Fruit fly (Drosophila melanogaster) whole organism, embryonic: ENCODE results near the gene Tcs6.

Source experiments
- Asciz ChIP-seq: fragments of 200-800 bp; sonication (Bioruptor generic); optimal IDR thresholded peaks from 2 replicates; lab custom pipeline; 2017; ENCODE audit warnings: missing biosample characterization, mild to moderate bottlenecking, missing genetic modification characterization, missing genetic modification reagents
- CG10431 ChIP-seq: fragments of 200-800 bp; sonication (Bioruptor generic); optimal IDR thresholded peaks from 3 replicates; lab custom pipeline; 2018; ENCODE audit warnings: missing biosample characterization, mild to moderate bottlenecking, missing genetic modification characterization
- CG11695 ChIP-seq: fragments of 200-800 bp; sonication (Bioruptor generic); IDR thresholded peaks from 3 replicates; pipeline ENCODE4 v1.3.6; 2022; ENCODE audit warnings: missing biosample characterization, missing genetic modification characterization
- CG12219 ChIP-seq: fragments of 200-800 bp; sonication (Bioruptor generic); optimal IDR thresholded peaks from 3 replicates; lab custom pipeline; 2018; ENCODE audit warnings: missing biosample characterization, mild to moderate bottlenecking, missing genetic modification characterization
- CG12299 ChIP-seq: fragments of 200-800 bp; sonication (Bioruptor generic); optimal IDR thresholded peaks from 2 replicates; lab custom pipeline; 2018; ENCODE audit warnings: missing biosample characterization, mild to moderate bottlenecking, missing genetic modification characterization
- CG12391 ChIP-seq: fragments of 200-800 bp; sonication (Bioruptor generic); optimal IDR thresholded peaks from 3 replicates; lab custom pipeline; 2018; ENCODE audit warnings: missing biosample characterization, mild to moderate bottlenecking, missing genetic modification characterization, moderate library complexity
- CG12659 ChIP-seq: fragments of 200-800 bp; sonication (Bioruptor generic); optimal IDR thresholded peaks from 3 replicates; lab custom pipeline; 2017; ENCODE audit warnings: mild to moderate bottlenecking, missing biosample characterization, missing genetic modification reagents, missing genetic modification characterization
- CG13123 ChIP-seq: fragments of 200-800 bp; sonication (Bioruptor generic); optimal IDR thresholded peaks from 2 replicates; lab custom pipeline; 2016; ENCODE audit warnings: missing biosample characterization, missing genetic modification characterization
- CG1603 ChIP-seq: fragments of 200-800 bp; sonication (Bioruptor generic); optimal IDR thresholded peaks from 2 replicates; lab custom pipeline; 2019; ENCODE audit warnings: missing biosample characterization, mild to moderate bottlenecking, missing genetic modification characterization, moderate library complexity
- CG17385 ChIP-seq: fragments of 200-800 bp; sonication (Bioruptor generic); optimal IDR thresholded peaks from 3 replicates; lab custom pipeline; 2018; ENCODE audit warnings: missing biosample characterization, mild to moderate bottlenecking, missing genetic modification characterization
- CG18262 ChIP-seq: fragments of 200-800 bp; optimal IDR thresholded peaks from 3 replicates; lab custom pipeline; 2019; ENCODE audit warnings: missing biosample characterization, mild to moderate bottlenecking, missing genetic modification characterization, moderate library complexity
- CG18599 ChIP-seq: fragments of 200-800 bp; sonication (Bioruptor generic); optimal IDR thresholded peaks from 3 replicates; lab custom pipeline; 2017; ENCODE audit warnings: missing biosample characterization, missing genetic modification characterization, mild to moderate bottlenecking, moderate library complexity, missing genetic modification reagents
- CG2116 ChIP-seq: fragments of 200-800 bp; sonication (Bioruptor generic); optimal IDR thresholded peaks from 3 replicates; lab custom pipeline; 2018; ENCODE audit warnings: missing biosample characterization, mild to moderate bottlenecking, missing genetic modification characterization
- CG2199 ChIP-seq: fragments of 200-800 bp; sonication (Bioruptor generic); IDR thresholded peaks from 3 replicates; pipeline ENCODE4 v1.3.6; 2022; ENCODE audit warnings: missing biosample characterization, missing genetic modification characterization
- CG2712 ChIP-seq: fragments of 200-800 bp; optimal IDR thresholded peaks from 3 replicates; lab custom pipeline; 2019; ENCODE audit warnings: missing biosample characterization, mild to moderate bottlenecking, missing genetic modification characterization, moderate library complexity
- CG33557 ChIP-seq: fragments of 200-800 bp; sonication (Bioruptor generic); optimal IDR thresholded peaks from 2 replicates; lab custom pipeline; 2019; ENCODE audit warnings: missing biosample characterization, mild to moderate bottlenecking, missing genetic modification characterization, moderate library complexity
- CG7987 ChIP-seq: fragments of 200-800 bp; sonication (Bioruptor generic); optimal IDR thresholded peaks from 2 replicates; lab custom pipeline; 2018; ENCODE audit warnings: missing biosample characterization, mild to moderate bottlenecking, missing genetic modification characterization, moderate library complexity
- CG8290 ChIP-seq, 3 experiments: fragments of 200-800 bp; sonication (Bioruptor generic); optimal IDR thresholded peaks; 2 replicates each; lab custom pipeline; 2016 to 2019; ENCODE audit warnings: missing biosample characterization in 3 of 3, missing genetic modification characterization in 3 of 3, mild to moderate bottlenecking in 2 of 3, moderate library complexity in 1 of 3
- CG8359 ChIP-seq: fragments of 200-800 bp; sonication (Bioruptor generic); optimal IDR thresholded peaks from 2 replicates; lab custom pipeline; 2017; ENCODE audit warnings: missing biosample characterization, mild to moderate bottlenecking, missing genetic modification characterization, borderline replicate concordance
- CHES-1-like ChIP-seq: fragments of 200-800 bp; sonication (Bioruptor generic); optimal IDR thresholded peaks from 2 replicates; lab custom pipeline; 2016; ENCODE audit warnings: missing biosample characterization, missing genetic modification characterization
- Camta ChIP-seq: fragments of 200-800 bp; sonication (Bioruptor generic); optimal IDR thresholded peaks from 2 replicates; lab custom pipeline; 2016; ENCODE audit warnings: missing biosample characterization, missing genetic modification characterization
- CoRest ChIP-seq: fragments of 200-800 bp; sonication (Bioruptor generic); optimal IDR thresholded peaks from 3 replicates; lab custom pipeline; 2018; ENCODE audit warnings: missing biosample characterization, mild to moderate bottlenecking, missing genetic modification characterization, moderate library complexity
- Fer3 ChIP-seq: fragments of 200-800 bp; sonication (Bioruptor generic); optimal IDR thresholded peaks from 2 replicates; lab custom pipeline; 2018; ENCODE audit warnings: missing biosample characterization, mild to moderate bottlenecking, missing genetic modification characterization, moderate library complexity
- HLHmδ ChIP-seq: fragments of 200-800 bp; sonication (Bioruptor generic); optimal IDR thresholded peaks from 2 replicates; lab custom pipeline; 2018; ENCODE audit warnings: missing biosample characterization, mild to moderate bottlenecking, missing genetic modification characterization, moderate library complexity
- PHDP ChIP-seq: fragments of 200-800 bp; sonication (Bioruptor generic); optimal IDR thresholded peaks from 3 replicates; lab custom pipeline; 2018; ENCODE audit warnings: missing biosample characterization, mild to moderate bottlenecking, missing genetic modification characterization, moderate library complexity
- Pdp1 ChIP-seq, 2 experiments: fragments of 200-800 bp; sonication (Bioruptor generic); optimal IDR thresholded peaks; 3 replicates each; lab custom pipeline; 2016; ENCODE audit warnings: missing biosample characterization in 2 of 2, missing genetic modification characterization in 2 of 2, mild to moderate bottlenecking in 1 of 2, moderate library complexity in 1 of 2
- Sin3A ChIP-seq: fragments of >200 bp; optimal IDR thresholded peaks from 2 replicates; lab custom pipeline; 2018
- Stat92E ChIP-seq, 3 experiments: fragments of >200 bp in 2 of 3; fragments of 200-800 bp in 1 of 3; sonication (Bioruptor generic) in 1 of 3; optimal IDR thresholded peaks; 2 replicates each; lab custom pipeline; 2017 to 2019; ENCODE audit warnings: missing biosample characterization in 3 of 3, missing genetic modification characterization in 3 of 3, mild to moderate bottlenecking in 1 of 3, moderate library complexity in 1 of 3
- Tbp ChIP-seq: fragments of >200 bp; optimal IDR thresholded peaks from 2 replicates; lab custom pipeline; 2018; ENCODE audit warnings: missing biosample characterization, missing genetic modification characterization
- YL-1 ChIP-seq: fragments of 200-800 bp; sonication (Bioruptor generic); optimal IDR thresholded peaks from 3 replicates; lab custom pipeline; 2017; ENCODE audit warnings: missing biosample characterization, mild to moderate bottlenecking, missing genetic modification characterization
- ac ChIP-seq: fragments of 200-800 bp; sonication (Bioruptor generic); optimal IDR thresholded peaks from 3 replicates; lab custom pipeline; 2017; ENCODE audit warnings: missing biosample characterization, mild to moderate bottlenecking, missing genetic modification characterization
- ara ChIP-seq: fragments of 200-800 bp; sonication (Bioruptor generic); IDR thresholded peaks from 2 replicates; pipeline ENCODE4 v1.3.6; 2022; ENCODE audit warnings: missing biosample characterization, missing genetic modification characterization
- bowl ChIP-seq: fragments of 200-800 bp; sonication (Bioruptor generic); IDR thresholded peaks from 2 replicates; pipeline ENCODE4 v1.3.6; 2022; ENCODE audit warnings: missing biosample characterization, missing genetic modification characterization
- ci ChIP-seq: fragments of 200-800 bp; sonication (Bioruptor generic); IDR thresholded peaks from 3 replicates; pipeline ENCODE4 v1.3.6; 2022; ENCODE audit warnings: missing biosample characterization, missing genetic modification characterization
- corto ChIP-seq: fragments of 200-800 bp; sonication (Bioruptor generic); optimal IDR thresholded peaks from 2 replicates; lab custom pipeline; 2016; ENCODE audit warnings: missing biosample characterization, mild to moderate bottlenecking, missing genetic modification characterization, moderate library complexity
- fd102C ChIP-seq: fragments of 200-800 bp; sonication (Bioruptor generic); optimal IDR thresholded peaks from 2 replicates; lab custom pipeline; 2018; ENCODE audit warnings: missing biosample characterization, mild to moderate bottlenecking, missing genetic modification characterization, moderate library complexity
- fd64A ChIP-seq: fragments of 200-800 bp; sonication (Bioruptor generic); optimal IDR thresholded peaks from 3 replicates; lab custom pipeline; 2018; ENCODE audit warnings: missing biosample characterization, mild to moderate bottlenecking, missing genetic modification characterization
- fd96Cb ChIP-seq: fragments of 200-800 bp; sonication (Bioruptor generic); optimal IDR thresholded peaks from 2 replicates; lab custom pipeline; 2018; ENCODE audit warnings: missing biosample characterization, mild to moderate bottlenecking, missing genetic modification characterization, moderate library complexity
- gem ChIP-seq: fragments of 200-800 bp; sonication (Bioruptor generic); optimal IDR thresholded peaks from 2 replicates; lab custom pipeline; 2019; ENCODE audit warnings: missing biosample characterization, mild to moderate bottlenecking, missing genetic modification characterization, moderate library complexity
- gt ChIP-seq: fragments of 200-800 bp; sonication (Bioruptor generic); IDR thresholded peaks from 2 replicates; pipeline ENCODE4 v1.3.6; 2022; ENCODE audit warnings: missing biosample characterization, missing genetic modification characterization
- lola ChIP-seq, 3 experiments: fragments of >200 bp in 2 of 3; fragments of 200-800 bp in 1 of 3; sonication (Bioruptor generic) in 1 of 3; optimal IDR thresholded peaks; 2 replicates each; lab custom pipeline; 2017 to 2019; ENCODE audit warnings: missing biosample characterization in 3 of 3, missing genetic modification characterization in 3 of 3, mild to moderate bottlenecking in 1 of 3, moderate library complexity in 1 of 3
- mirr ChIP-seq: fragments of 200-800 bp; sonication (Bioruptor generic); optimal IDR thresholded peaks from 3 replicates; lab custom pipeline; 2018; ENCODE audit warnings: missing biosample characterization, mild to moderate bottlenecking, missing genetic modification characterization
- oc ChIP-seq: fragments of 200-800 bp; sonication (Bioruptor generic); optimal IDR thresholded peaks from 2 replicates; lab custom pipeline; 2018; ENCODE audit warnings: missing biosample characterization, mild to moderate bottlenecking, missing genetic modification characterization, moderate library complexity
- pfk ChIP-seq: fragments of 200-800 bp; sonication (Bioruptor generic); optimal IDR thresholded peaks from 2 replicates; lab custom pipeline; 2018; ENCODE audit warnings: missing biosample characterization, mild to moderate bottlenecking, missing genetic modification characterization, moderate library complexity
- row ChIP-seq: fragments of 200-800 bp; sonication (Bioruptor generic); IDR thresholded peaks from 3 replicates; pipeline ENCODE4 v1.3.6; 2022; ENCODE audit warnings: missing biosample characterization, missing genetic modification characterization
- sens ChIP-seq: fragments of 200-800 bp; sonication (Bioruptor generic); peaks from one replicate; lab custom pipeline; 2016; ENCODE audit warnings: missing biosample characterization, missing genetic modification characterization
- sug ChIP-seq: fragments of 200-800 bp; optimal IDR thresholded peaks from 2 replicates; lab custom pipeline; 2019; ENCODE audit warnings: missing biosample characterization, mild to moderate bottlenecking, missing genetic modification characterization, moderate library complexity
- wdn ChIP-seq: fragments of 200-800 bp; sonication (Bioruptor generic); IDR thresholded peaks from 2 replicates; pipeline ENCODE4 v1.3.6; 2022; ENCODE audit warnings: missing biosample characterization, missing genetic modification characterization
- z ChIP-seq: fragments of 200-800 bp; sonication (Bioruptor generic); IDR thresholded peaks from 3 replicates; pipeline ENCODE4 v1.3.6; 2022; ENCODE audit warnings: missing biosample characterization, missing genetic modification characterization

Gene Tcs6

DNA sequence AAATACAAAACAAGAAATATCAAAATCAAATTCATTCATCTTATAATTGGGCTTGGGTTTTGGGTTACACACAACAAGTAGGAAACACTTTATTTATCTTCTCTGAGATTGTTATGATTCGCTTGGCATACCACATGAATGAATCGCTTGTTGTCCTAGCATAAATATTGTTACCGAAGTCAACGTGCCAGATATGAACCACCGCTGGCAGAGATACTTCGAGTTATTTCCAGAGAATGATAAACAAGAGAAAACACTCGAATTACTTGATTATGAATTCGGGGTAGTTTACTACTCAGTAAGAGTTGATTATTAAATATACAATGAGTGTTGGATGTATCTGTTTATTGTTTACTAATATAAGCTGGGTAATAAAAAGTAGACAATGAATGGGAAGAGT, 46.5 kb downstream of the Tcs6 start (continued):
- peak; percentile 10 for TF ChIP-seq CG13123 (GFP tag; lab: Kevin White, UChicago)
- TF ChIP-seq sens: peak; percentile 75
- TF ChIP-seq Sin3A: no peak
- TF ChIP-seq gt (GFP tag; lab: Robert Waterston, UW): no peak
- peak; percentile 13 for TF ChIP-seq CG8359 (GFP tag; lab: Kevin White, UChicago)
- TF ChIP-seq fd96Cb (tag; lab: Kevin White, UChicago): no peak
- 0 out of 3 replicates have a peak, but pooled peaks have one; percentile 17 for TF ChIP-seq CG11695 (GFP tag; lab: Robert Waterston, UW)
- peak; percentile 35 for TF ChIP-seq CG10431 (GFP tag; lab: Kevin White, UChicago)
- peak; percentile 43 for TF ChIP-seq CG1603 (tag; lab: Kevin White, UChicago)
- TF ChIP-seq CG2712 (tag; lab: Kevin White, UChicago): peak; percentile 35
- no peak for TF ChIP-seq CHES-1-like (GFP tag; lab: Kevin White, UChicago)
- TF ChIP-seq Tbp (GFP tag; lab: Kevin White, UChicago): no peak
- peak; percentile 1 for TF ChIP-seq CG2116 (GFP tag; lab: Kevin White, UChicago)
- peak; percentile 54 for TF ChIP-seq pfk (GFP tag; lab: Kevin White, UChicago)
- peak; percentile 23 for TF ChIP-seq gem (tag; lab: Kevin White, UChicago)
- peak; percentile 16 for TF ChIP-seq Fer3 (tag; lab: Kevin White, UChicago)
- peak; percentile 9 for TF ChIP-seq sug (tag; lab: Kevin White, UChicago)
- TF ChIP-seq corto (GFP tag; lab: Kevin White, UChicago): no peak
- TF ChIP-seq oc: peak; percentile 50
- peak; percentile 17 for TF ChIP-seq CoRest (tag; lab: Kevin White, UChicago)
- no peak for TF ChIP-seq Camta (GFP tag; lab: Kevin White, UChicago)
- TF ChIP-seq YL-1 (GFP tag; lab: Kevin White, UChicago): peak; percentile 35
- TF ChIP-seq CG12219 (GFP tag; lab: Kevin White, UChicago): peak; percentile 37
- TF ChIP-seq HLHmδ (GFP tag; lab: Kevin White, UChicago): peak; percentile 95
- peak; percentile 41 for TF ChIP-seq CG8290 (GFP tag; optimal IDR thresholded peaks at IDR 0.05; lab: Kevin White, UChicago)
- peak; percentile 44 to 58 for TF ChIP-seq CG8290 (tag; optimal IDR thresholded peaks at IDR 0.05; lab: Kevin White, UChicago)
- peak; percentile 3 for TF ChIP-seq CG12659
- TF ChIP-seq CG2199 (GFP tag; lab: Robert Waterston, UW): peak; percentile 87
- TF ChIP-seq CG17385 (GFP tag; lab: Kevin White, UChicago): peak; percentile 49
- TF ChIP-seq fd102C (GFP tag; lab: Kevin White, UChicago): peak; percentile 49
- peak; percentile 72 for TF ChIP-seq ac (GFP tag; lab: Kevin White, UChicago)
- TF ChIP-seq fd64A (GFP tag; lab: Kevin White, UChicago): peak; percentile 64
- peak; percentile 23 for TF ChIP-seq CG18599
- TF ChIP-seq CG12299 (tag; lab: Kevin White, UChicago): peak; percentile 24
- TF ChIP-seq PHDP: peak; percentile 40
- TF ChIP-seq CG12391: peak; percentile 19
- TF ChIP-seq mirr (GFP tag; lab: Kevin White, UChicago): peak; percentile 7
- peak; percentile 69; the same call in 2 of the 3 replicates for TF ChIP-seq ci (GFP tag; lab: Robert Waterston, UW)
- peak; percentile 52 for TF ChIP-seq CG18262 (tag; lab: Kevin White, UChicago)
- TF ChIP-seq ara (GFP tag; lab: Robert Waterston, UW): no peak
- peak in 1 of 3 experiments; percentile 64 for TF ChIP-seq Stat92E (GFP tag; optimal IDR thresholded peaks at IDR 0.05; lab: Kevin White, UChicago)
- no peak for TF ChIP-seq wdn (GFP tag; lab: Robert Waterston, UW)
- TF ChIP-seq row: no peak
- peak; percentile 44 for TF ChIP-seq Asciz
- TF ChIP-seq Pdp1 (GFP tag; optimal IDR thresholded peaks at IDR 0.05; lab: Kevin White, UChicago): peak in 1 of 2 experiments; percentile 50
- peak; percentile 73 for TF ChIP-seq z (GFP tag; lab: Robert Waterston, UW)
- peak in 1 of 3 experiments; percentile 30 for TF ChIP-seq lola (GFP tag; optimal IDR thresholded peaks at IDR 0.05; lab: Kevin White, UChicago)
- peak; percentile 79 for TF ChIP-seq CG33557 (GFP tag; lab: Kevin White, UChicago)
- TF ChIP-seq bowl (GFP tag; lab: Robert Waterston, UW): no peak
- TF ChIP-seq CG7987 (GFP tag; lab: Kevin White, UChicago): peak; percentile 65
